Worm (Caenorhabditis elegans) whole organism, early embryonic: ENCODE measurements around the gene his-32.

Experiments used
- B0310.2 ChIP-seq: sonication (generic microtip); optimal IDR thresholded peaks from 2 replicates; lab custom pipeline; 2016; ENCODE audit warnings: mild to moderate bottlenecking, missing genetic modification characterization, missing compliant biosample characterization
- F13C5.2 ChIP-seq: sonication (generic microtip); optimal IDR thresholded peaks from 2 replicates; lab custom pipeline; 2017; ENCODE audit warnings: mild to moderate bottlenecking, missing genetic modification characterization, inconsistent platforms, missing compliant biosample characterization
- aly-1 ChIP-seq: sonication (generic microtip); optimal IDR thresholded peaks from 2 replicates; lab custom pipeline; 2016; ENCODE audit warnings: missing genetic modification characterization, missing compliant biosample characterization
- ama-1 ChIP-seq: fragments of 150-350 bp; optimal IDR thresholded peaks from 2 replicates; lab custom pipeline; 2014
- ceh-36 ChIP-seq: sonication (generic microtip); optimal IDR thresholded peaks from 2 replicates; lab custom pipeline; 2016; ENCODE audit warnings: missing genetic modification characterization, inconsistent platforms, missing compliant biosample characterization
- ets-7 ChIP-seq: sonication (generic microtip); optimal IDR thresholded peaks from 2 replicates; lab custom pipeline; 2016; ENCODE audit warnings: missing genotype, missing genetic modification characterization, missing compliant biosample characterization
- flt-1 ChIP-seq: fragments of 200-800 bp; sonication (Bioruptor generic); IDR thresholded peaks from 2 replicates; pipeline ENCODE4 v1.3.6; 2022; ENCODE audit warnings: missing genetic modification characterization, missing compliant biosample characterization
- hnd-1 ChIP-seq: sonication (generic microtip); optimal IDR thresholded peaks from 2 replicates; lab custom pipeline; 2016; ENCODE audit warnings: missing genetic modification characterization, missing compliant biosample characterization
- pes-1 ChIP-seq: fragments of 200-800 bp; sonication (Bioruptor generic); IDR thresholded peaks from 2 replicates; pipeline ENCODE4 v1.3.6; 2022; ENCODE audit warnings: missing genetic modification reagents, missing genetic modification characterization, missing compliant biosample characterization
- scrt-1 ChIP-seq: fragments of 200-800 bp; sonication (Bioruptor generic); IDR thresholded peaks from 2 replicates; pipeline ENCODE4 v1.3.6; 2022; ENCODE audit warnings: missing genetic modification characterization, missing compliant biosample characterization
- sea-1 ChIP-seq: fragments of 200-800 bp; sonication (Bioruptor generic); conservative IDR thresholded peaks from 2 replicates; pipeline ENCODE4 v1.3.6; 2022; ENCODE audit warnings: missing genetic modification characterization, missing compliant biosample characterization
- tbx-11 ChIP-seq: fragments of 200-800 bp; sonication (Bioruptor generic); IDR thresholded peaks from 2 replicates; pipeline ENCODE4 v1.3.6; 2022; ENCODE audit warnings: missing genetic modification characterization, missing compliant biosample characterization
- tbx-37 ChIP-seq: fragments of 200-800 bp; sonication (Bioruptor generic); conservative IDR thresholded peaks from 2 replicates; pipeline ENCODE4 v1.3.6; 2022; ENCODE audit warnings: missing genetic modification reagents, missing genetic modification characterization, missing compliant biosample characterization
- tra-4 ChIP-seq: sonication (generic microtip); optimal IDR thresholded peaks from 2 replicates; lab custom pipeline; 2017; ENCODE audit warnings: missing genetic modification characterization, missing compliant biosample characterization

DNA sequence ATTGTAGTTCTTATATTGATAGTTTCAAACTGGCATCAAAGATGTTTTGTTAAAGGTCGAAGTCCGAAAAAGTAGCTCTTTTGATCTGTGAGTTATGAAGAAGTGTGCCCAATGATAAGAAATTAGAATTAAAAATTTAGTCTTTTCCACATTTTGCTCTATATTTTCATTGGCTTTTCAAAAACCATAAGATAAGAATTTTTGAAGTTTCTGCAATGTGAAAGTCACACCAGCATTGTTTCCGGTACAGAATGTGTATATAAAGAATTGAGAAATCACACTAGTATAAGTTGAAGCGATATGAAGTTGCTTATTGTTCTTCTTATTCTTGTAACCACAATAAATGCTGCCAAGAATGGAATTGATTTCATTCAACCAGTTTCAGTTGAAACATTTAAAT, 1.6 kb upstream of the his-32 start, which contains the start of gene lys-10:
- TF ChIP-seq ama-1 = no peak
- no peak for TF ChIP-seq hnd-1 (tag; lab: Kevin White, UChicago)
- TF ChIP-seq sea-1 = no peak
- no peak for TF ChIP-seq flt-1 (GFP tag; lab: Robert Waterston, UW)
- no peak for TF ChIP-seq B0310.2
- TF ChIP-seq aly-1 (tag; lab: Kevin White, UChicago) = no peak
- no peak for TF ChIP-seq tra-4 (tag; lab: Kevin White, UChicago)
- no peak for TF ChIP-seq ets-7
- no peak for TF ChIP-seq scrt-1 (GFP tag; lab: Robert Waterston, UW)
- TF ChIP-seq tbx-37 (GFP tag; lab: Robert Waterston, UW) = no peak
- TF ChIP-seq pes-1 (GFP tag; lab: Robert Waterston, UW) = no peak
- no peak for TF ChIP-seq ceh-36 (tag; lab: Kevin White, UChicago)
- no peak for TF ChIP-seq tbx-11 (GFP tag; lab: Robert Waterston, UW)
- TF ChIP-seq F13C5.2 (tag; lab: Kevin White, UChicago) = no peak
